Worm (Caenorhabditis elegans) whole organism, L1 larva: ENCODE data around the gene T02G5.15.
"Not testable (repeated sequence)": the region's sequence is repeated elsewhere in the genome, so short reads cannot be mapped to it uniquely, and the experiment has no call there.

ENCODE experiments used
- C16A3.4 ChIP-seq: fragments of 150-350 bp; optimal IDR thresholded peaks from 2 replicates; lab custom pipeline; 2014; ENCODE audit warnings: missing biosample characterization, missing genetic modification characterization
- C34B4.2 ChIP-seq: sonication (generic microtip); optimal IDR thresholded peaks from 2 replicates; lab custom pipeline; 2017; ENCODE audit warnings: mild to moderate bottlenecking, missing genetic modification characterization, missing compliant biosample characterization
- aha-1 ChIP-seq: fragments of 150-350 bp; optimal IDR thresholded peaks from 2 replicates; lab custom pipeline; 2014; ENCODE audit warnings: missing biosample characterization, missing genetic modification characterization
- ama-1 ChIP-seq: fragments of 150-350 bp; optimal IDR thresholded peaks from 2 replicates; lab custom pipeline; 2014
- ces-1 ChIP-seq: fragments of 150-350 bp; optimal IDR thresholded peaks from 2 replicates; lab custom pipeline; 2014; ENCODE audit warnings: missing biosample characterization, missing genetic modification reagents, missing genetic modification characterization
- egl-27 ChIP-seq, 2 experiments: fragments of 150-350 bp in 1 of 2; sonication (generic microtip); optimal IDR thresholded peaks; 3 replicates each; lab custom pipeline; 2017 to 2018; ENCODE audit warnings: missing biosample characterization in 2 of 2, missing genetic modification characterization in 2 of 2, missing genetic modification reagents in 2 of 2
- fos-1 ChIP-seq: fragments of 150-350 bp; optimal IDR thresholded peaks from 2 replicates; lab custom pipeline; 2014; ENCODE audit warnings: missing biosample characterization, missing genetic modification characterization
- hpl-2 ChIP-seq: fragments of 150-350 bp; optimal IDR thresholded peaks from 2 replicates; lab custom pipeline; 2014; ENCODE audit warnings: missing biosample characterization, missing genetic modification reagents, missing genetic modification characterization
- lin-13 ChIP-seq: fragments of 150-350 bp; optimal IDR thresholded peaks from 2 replicates; lab custom pipeline; 2014; ENCODE audit warnings: missing biosample characterization, missing genetic modification reagents, missing genetic modification characterization
- pqm-1 ChIP-seq: sonication (generic microtip); optimal IDR thresholded peaks from 3 replicates; lab custom pipeline; 2017; ENCODE audit warnings: missing biosample characterization, missing genetic modification characterization
- sox-4 ChIP-seq: sonication (generic microtip); optimal IDR thresholded peaks from 2 replicates; lab custom pipeline; 2016; ENCODE audit warnings: missing genetic modification characterization, missing compliant biosample characterization
- unc-62 ChIP-seq: fragments of 150-350 bp; optimal IDR thresholded peaks from 2 replicates; lab custom pipeline; 2014; ENCODE audit warnings: missing biosample characterization, missing genetic modification reagents, missing genetic modification characterization
- zag-1 ChIP-seq: fragments of 150-350 bp; optimal IDR thresholded peaks from 2 replicates; lab custom pipeline; 2014; ENCODE audit warnings: missing biosample characterization, missing genetic modification characterization
- zip-4 ChIP-seq: fragments of 200-800 bp; sonication (Bioruptor generic); optimal IDR thresholded peaks from 2 replicates; lab custom pipeline; 2018; ENCODE audit warnings: mild to moderate bottlenecking, missing genetic modification characterization, moderate library complexity, missing compliant biosample characterization

ce11 chrII:7084021-7084420, at the start of gene T02G5.15, which contains the start of gene T02G5.14:
- TF ChIP-seq zag-1; zip-4 (GFP tag; lab: Kevin White, UChicago); fos-1; sox-4 (tag; lab: Kevin White, UChicago); lin-13 (GFP tag; lab: Kevin White, UChicago); egl-27 (tag; optimal IDR thresholded peaks at IDR 0.05; lab: Kevin White, UChicago); pqm-1 (tag; lab: Kevin White, UChicago); C16A3.4 (tag; lab: Kevin White, UChicago); ama-1 (lab: Kevin White, UChicago); hpl-2 (GFP tag; lab: Kevin White, UChicago); C34B4.2; unc-62 (GFP tag; lab: Kevin White, UChicago); aha-1 (tag; lab: Kevin White, UChicago); ces-1 (GFP tag; lab: Kevin White, UChicago): not testable (repeated sequence)
